Fruit fly (Drosophila melanogaster) whole organism, adult: ENCODE results near the gene Osi1.

Experiments
- CG11617 ChIP-seq: fragments of 200-800 bp; sonication (Bioruptor generic); optimal IDR thresholded peaks from 2 replicates; lab custom pipeline; 2017; ENCODE audit warnings: mild to moderate bottlenecking, missing biosample characterization, missing genetic modification reagents, missing genetic modification characterization
- CG12768 ChIP-seq: fragments of 200-800 bp; sonication (Bioruptor generic); optimal IDR thresholded peaks from 2 replicates; lab custom pipeline; 2017; ENCODE audit warnings: missing biosample characterization, missing genetic modification characterization, mild to moderate bottlenecking, moderate library complexity, missing genetic modification reagents
- CG14711 ChIP-seq: fragments of 200-800 bp; sonication (Bioruptor generic); optimal IDR thresholded peaks from 2 replicates; lab custom pipeline; 2018; ENCODE audit warnings: missing biosample characterization, mild to moderate bottlenecking, missing genetic modification characterization, moderate library complexity
- CG1620 ChIP-seq: fragments of 200-800 bp; sonication (Bioruptor generic); optimal IDR thresholded peaks from 2 replicates; lab custom pipeline; 2016; ENCODE audit warnings: missing biosample characterization, missing genetic modification characterization
- CG33017 ChIP-seq: fragments of 200-800 bp; sonication (Bioruptor generic); optimal IDR thresholded peaks from 2 replicates; lab custom pipeline; 2018; ENCODE audit warnings: missing biosample characterization, mild to moderate bottlenecking, missing genetic modification characterization, moderate library complexity
- CG5204 ChIP-seq: fragments of 200-800 bp; sonication (Bioruptor generic); optimal IDR thresholded peaks from 2 replicates; lab custom pipeline; 2016; ENCODE audit warnings: missing biosample characterization, missing genetic modification characterization
- CG7045 ChIP-seq: fragments of 200-800 bp; sonication (Bioruptor generic); optimal IDR thresholded peaks from 2 replicates; lab custom pipeline; 2017; ENCODE audit warnings: missing biosample characterization, mild to moderate bottlenecking, missing genetic modification characterization
- CG7101 ChIP-seq: fragments of 200-800 bp; sonication (Bioruptor generic); optimal IDR thresholded peaks from 2 replicates; lab custom pipeline; 2018; ENCODE audit warnings: missing biosample characterization, mild to moderate bottlenecking, missing genetic modification characterization, moderate library complexity
- Clk ChIP-seq: fragments of 200-800 bp; sonication (Bioruptor generic); optimal IDR thresholded peaks from 2 replicates; lab custom pipeline; 2017; ENCODE audit warnings: missing biosample characterization, missing genetic modification characterization
- Crg-1 ChIP-seq: fragments of 200-800 bp; sonication (Bioruptor generic); optimal IDR thresholded peaks from 2 replicates; lab custom pipeline; 2016; ENCODE audit warnings: missing biosample characterization, missing genetic modification characterization
- Hr96 ChIP-seq: fragments of 200-800 bp; sonication (Bioruptor generic); optimal IDR thresholded peaks from 2 replicates; lab custom pipeline; 2016; ENCODE audit warnings: missing biosample characterization, missing genetic modification characterization
- Mnt ChIP-seq: fragments of 200-800 bp; sonication (Bioruptor generic); optimal IDR thresholded peaks from 2 replicates; lab custom pipeline; 2016; ENCODE audit warnings: missing biosample characterization, mild to moderate bottlenecking, missing genetic modification characterization
- bab1 ChIP-seq: fragments of 200-800 bp; sonication (Bioruptor generic); optimal IDR thresholded peaks from 3 replicates; lab custom pipeline; 2019; ENCODE audit warnings: missing biosample characterization, mild to moderate bottlenecking, missing genetic modification characterization, moderate library complexity
- cic ChIP-seq: fragments of 200-800 bp; sonication (Bioruptor generic); optimal IDR thresholded peaks from 2 replicates; lab custom pipeline; 2017; ENCODE audit warnings: missing biosample characterization, mild to moderate bottlenecking, missing genetic modification characterization, moderate library complexity
- cnc ChIP-seq, 2 experiments: fragments of >200 bp; optimal IDR thresholded peaks; 2 replicates each; lab custom pipeline; 2017
- kay ChIP-seq: fragments of 200-800 bp; sonication (Bioruptor generic); peaks from one replicate; lab custom pipeline; 2016; ENCODE audit warnings: missing biosample characterization, missing genetic modification characterization, borderline replicate concordance
- ovo ChIP-seq: fragments of 200-800 bp; sonication (Bioruptor generic); optimal IDR thresholded peaks from 2 replicates; lab custom pipeline; 2016; ENCODE audit warnings: missing biosample characterization, missing genetic modification characterization
- pad ChIP-seq: fragments of 200-800 bp; sonication (Bioruptor generic); optimal IDR thresholded peaks from 3 replicates; lab custom pipeline; 2017; ENCODE audit warnings: missing biosample characterization, missing genetic modification characterization, mild to moderate bottlenecking, moderate library complexity, missing genetic modification reagents
- tj ChIP-seq: fragments of 200-800 bp; sonication (Bioruptor generic); optimal IDR thresholded peaks from 3 replicates; lab custom pipeline; 2017; ENCODE audit warnings: missing biosample characterization, mild to moderate bottlenecking, missing genetic modification characterization, moderate library complexity

Osi1 gene

DNA sequence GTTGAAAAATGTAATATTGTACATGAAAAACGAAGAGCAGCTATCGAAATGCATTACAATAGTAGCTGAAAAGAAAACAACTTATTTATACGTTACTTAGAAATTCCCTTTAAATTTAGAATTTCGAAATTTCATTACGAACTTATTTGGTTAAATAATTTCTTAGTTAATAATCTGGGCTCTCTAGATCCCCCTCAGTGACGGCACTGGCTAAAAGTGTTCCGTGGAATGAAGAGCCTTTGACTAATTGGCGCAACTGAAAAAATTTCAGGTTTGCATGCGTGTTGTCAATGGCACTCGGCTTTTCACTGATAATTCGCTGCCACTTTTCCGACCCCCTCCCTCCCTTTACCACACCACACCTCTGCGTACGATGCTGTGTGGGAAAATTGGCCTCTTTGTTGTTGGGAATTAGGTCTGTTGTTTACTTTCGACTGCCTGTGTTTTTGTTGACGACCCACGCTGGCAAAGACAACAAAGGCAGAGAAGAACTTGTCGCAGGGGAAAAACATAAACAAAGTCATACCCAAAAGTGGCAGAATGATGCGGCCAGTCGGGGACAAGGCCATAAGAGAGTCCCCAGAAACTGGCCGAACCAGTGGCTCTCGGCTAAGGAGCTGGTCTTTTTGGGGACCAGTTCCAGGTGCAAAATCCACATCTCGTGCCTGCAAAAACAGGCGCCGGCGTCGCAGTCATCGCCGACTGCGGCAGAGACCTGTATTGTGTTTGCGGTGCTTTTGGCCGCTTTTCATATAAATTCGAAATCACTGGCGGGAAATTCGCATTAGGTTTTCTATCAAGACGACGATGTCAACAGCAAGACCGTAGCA, 41.9 kb downstream of the Osi1 start, which contains the start of gene Osi3:
TSS of gene Osi3 (plus strand) at position 780 of the 830 bp plus-strand sequence.
- TF ChIP-seq CG5204 (GFP tag; lab: Kevin White, UChicago): no peak
- no peak for TF ChIP-seq kay (GFP tag; lab: Kevin White, UChicago)
- no peak for TF ChIP-seq CG7101 (tag; lab: Kevin White, UChicago)
- no peak for TF ChIP-seq CG33017 (tag; lab: Kevin White, UChicago)
- no peak for TF ChIP-seq bab1
- TF ChIP-seq Mnt (GFP tag; lab: Kevin White, UChicago): no peak
- TF ChIP-seq Clk (GFP tag; lab: Kevin White, UChicago): no peak
- no peak for TF ChIP-seq CG7045 (GFP tag; lab: Kevin White, UChicago)
- TF ChIP-seq Hr96 (GFP tag; lab: Kevin White, UChicago): no peak
- TF ChIP-seq pad (GFP tag; lab: Kevin White, UChicago): no peak
- TF ChIP-seq CG12768 (GFP tag; lab: Kevin White, UChicago): no peak
- TF ChIP-seq Crg-1 (GFP tag; lab: Kevin White, UChicago): no peak
- TF ChIP-seq CG11617 (GFP tag; lab: Kevin White, UChicago): no peak

DNA sequence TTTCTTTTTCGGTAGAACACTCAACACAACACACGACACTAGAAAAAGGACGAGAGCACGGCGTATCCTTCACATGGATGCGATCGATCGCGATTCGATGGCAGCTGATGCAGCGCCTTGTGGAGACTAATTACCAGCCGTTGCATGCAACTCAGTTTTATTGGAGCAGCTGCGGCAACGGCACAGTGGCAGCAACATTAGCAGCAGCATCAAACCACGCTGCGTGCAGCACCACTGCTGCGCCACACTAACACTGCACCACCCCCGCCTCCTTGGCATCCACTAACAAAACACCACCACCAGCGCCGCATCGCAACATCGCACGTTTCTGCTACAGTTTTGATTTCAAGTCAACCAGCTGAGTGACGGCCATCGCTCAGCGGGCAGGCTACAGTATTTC, 48.3 kb downstream of the Osi1 start, which contains the start of gene Osi4:
TSS of gene Osi4 (minus strand) at position 101 of the 400 bp plus-strand sequence.
- no peak for TF ChIP-seq CG1620 (GFP tag; lab: Kevin White, UChicago)
- no peak for TF ChIP-seq CG33017 (tag; lab: Kevin White, UChicago)
- TF ChIP-seq pad (GFP tag; lab: Kevin White, UChicago): no peak
- no peak for TF ChIP-seq CG5204 (GFP tag; lab: Kevin White, UChicago)
- TF ChIP-seq Crg-1 (GFP tag; lab: Kevin White, UChicago): no peak
- no peak for TF ChIP-seq cnc (optimal IDR thresholded peaks at IDR 0.05; lab: Kevin White, UChicago)
- TF ChIP-seq Hr96 (GFP tag; lab: Kevin White, UChicago): no peak
- no peak for TF ChIP-seq Mnt (GFP tag; lab: Kevin White, UChicago)
- TF ChIP-seq CG11617 (GFP tag; lab: Kevin White, UChicago): no peak
- TF ChIP-seq CG14711 (tag; lab: Kevin White, UChicago): no peak
- TF ChIP-seq tj (GFP tag; lab: Kevin White, UChicago): no peak
- TF ChIP-seq ovo (GFP tag; lab: Kevin White, UChicago): no peak

DNA sequence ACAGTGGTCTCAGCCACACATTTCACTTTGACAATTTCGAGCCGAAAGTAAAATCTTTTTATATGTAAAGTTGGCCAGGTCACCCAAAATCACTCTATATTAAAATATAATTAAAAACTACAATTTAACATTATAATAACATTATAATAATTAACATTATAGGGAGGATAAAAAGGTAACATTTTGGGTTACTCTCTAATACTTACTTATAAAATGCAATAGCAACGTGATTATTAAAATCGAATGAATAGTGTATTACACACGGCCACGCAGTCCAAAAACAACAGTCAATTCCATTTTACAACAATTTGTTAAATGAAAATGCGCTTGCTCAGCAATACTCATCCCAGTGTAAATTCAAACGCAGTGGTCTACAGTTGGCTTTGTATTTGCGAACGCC, 48.8 kb downstream of the Osi1 start:
- TF ChIP-seq CG12768 (GFP tag; lab: Kevin White, UChicago): no peak
- TF ChIP-seq pad (GFP tag; lab: Kevin White, UChicago): no peak
- no peak for TF ChIP-seq Mnt (GFP tag; lab: Kevin White, UChicago)
- no peak for TF ChIP-seq cnc (optimal IDR thresholded peaks at IDR 0.05; lab: Kevin White, UChicago)
- no peak for TF ChIP-seq cic (GFP tag; lab: Kevin White, UChicago)
- no peak for TF ChIP-seq tj (GFP tag; lab: Kevin White, UChicago)
- no peak for TF ChIP-seq CG11617 (GFP tag; lab: Kevin White, UChicago)
- no peak for TF ChIP-seq bab1
- TF ChIP-seq CG5204 (GFP tag; lab: Kevin White, UChicago): no peak
- no peak for TF ChIP-seq CG14711 (tag; lab: Kevin White, UChicago)
- TF ChIP-seq CG7045 (GFP tag; lab: Kevin White, UChicago): no peak
- TF ChIP-seq Crg-1 (GFP tag; lab: Kevin White, UChicago): no peak
- no peak for TF ChIP-seq ovo (GFP tag; lab: Kevin White, UChicago)
- no peak for TF ChIP-seq Clk (GFP tag; lab: Kevin White, UChicago)
- TF ChIP-seq Hr96 (GFP tag; lab: Kevin White, UChicago): no peak
- TF ChIP-seq CG7101 (tag; lab: Kevin White, UChicago): no peak
- TF ChIP-seq CG33017 (tag; lab: Kevin White, UChicago): no peak
- no peak for TF ChIP-seq CG1620 (GFP tag; lab: Kevin White, UChicago)
- no peak for TF ChIP-seq kay (GFP tag; lab: Kevin White, UChicago)
